Worm (Caenorhabditis elegans): Measurements from ENCODE around the gene F22E5.11.

The F22E5.11 gene

ce11 chrII:2638062-2638461 is 6.3 kb downstream of the F22E5.11 start, which contains the start of gene F22E5.9:
F22E5.9 (plus strand) TSS chrII:2638388.
- TF ChIP-seq ham-2 (GFP tag; optimal IDR thresholded peaks at IDR 0.05): no peak
- no peak for TF ChIP-seq elt-1 (tag; optimal IDR thresholded peaks at IDR 0.05; ENCODE audit: borderline replicate concordance, insufficient read depth)
- TF ChIP-seq flh-1 (GFP tag; optimal IDR thresholded peaks at IDR 0.05): no peak
- no peak for TF ChIP-seq nhr-2 (tag; optimal IDR thresholded peaks at IDR 0.05)
- no peak for TF ChIP-seq sem-2 (GFP tag; optimal IDR thresholded peaks at IDR 0.05)
- no peak for TF ChIP-seq ztf-11 (tag; optimal IDR thresholded peaks at IDR 0.05)
- no peak for TF ChIP-seq sptf-1 (tag; optimal IDR thresholded peaks at IDR 0.05)
- TF ChIP-seq elt-3 (tag; optimal IDR thresholded peaks at IDR 0.05): no peak
- TF ChIP-seq lsy-2 (tag; optimal IDR thresholded peaks at IDR 0.05): no peak
- TF ChIP-seq nhr-237 (tag; optimal IDR thresholded peaks at IDR 0.05): no peak
- TF ChIP-seq unc-120 (tag; optimal IDR thresholded peaks at IDR 0.05; ENCODE audit: poor library complexity, severe bottlenecking): no peak
- no peak for TF ChIP-seq nhr-76 (tag; optimal IDR thresholded peaks at IDR 0.05)
- no peak for TF ChIP-seq drap-1 (GFP tag; optimal IDR thresholded peaks at IDR 0.05)
- no peak for TF ChIP-seq pha-4 (tag; optimal IDR thresholded peaks at IDR 0.05)
- TF ChIP-seq ceh-83 (GFP tag; optimal IDR thresholded peaks at IDR 0.05): no peak
- TF ChIP-seq nhr-28 (tag; optimal IDR thresholded peaks at IDR 0.05): no peak
- TF ChIP-seq lin-13 (tag; optimal IDR thresholded peaks at IDR 0.05): no peak

ce11 chrII:2637359-2637758 is 7.0 kb downstream of the F22E5.11 start, which contains the start of gene F22E5.21:
F22E5.21 (minus strand) TSS chrII:2637459.
- TF ChIP-seq nhr-76 (tag; optimal IDR thresholded peaks at IDR 0.05): no peak
- TF ChIP-seq snpc-4 (tag; optimal IDR thresholded peaks at IDR 0.05): no peak

- TF ChIP-seq ztf-11 (tag; optimal IDR thresholded peaks at IDR 0.05): no peak
- no peak for TF ChIP-seq elt-3 (tag; optimal IDR thresholded peaks at IDR 0.05)
- TF ChIP-seq unc-39 (tag; optimal IDR thresholded peaks at IDR 0.05): no peak
- TF ChIP-seq bed-3 (GFP tag; optimal IDR thresholded peaks at IDR 0.05): no peak
- TF ChIP-seq unc-62 (GFP tag; optimal IDR thresholded peaks at IDR 0.05): no peak
- no peak for TF ChIP-seq ham-2 (GFP tag; optimal IDR thresholded peaks at IDR 0.05)
Measured at ce11 chrII:2631169-2631568, 13.2 kb downstream of the F22E5.11 start, which contains the start of gene D2062.1. D2062.1 (plus strand) TSS chrII:2631469.

ce11 chrII:2629270-2629669 is 15.1 kb downstream of the F22E5.11 start, which contains the start of gene sri-37:
sri-37 (plus strand) TSS chrII:2629570.
- TF ChIP-seq unc-120 (tag; optimal IDR thresholded peaks at IDR 0.05; ENCODE audit: poor library complexity, severe bottlenecking) (no peak), lin-13 (tag; optimal IDR thresholded peaks at IDR 0.05) (no peak), drap-1 (GFP tag; optimal IDR thresholded peaks at IDR 0.05) (no peak), cnd-1 (tag; optimal IDR thresholded peaks at IDR 0.05) (no peak), mep-1 (tag; optimal IDR thresholded peaks at IDR 0.05) (no peak), ztf-11 (tag; optimal IDR thresholded peaks at IDR 0.05) (no peak), pha-4 (tag; optimal IDR thresholded peaks at IDR 0.05) (no peak), lin-32 (GFP tag; optimal IDR thresholded peaks at IDR 0.05) (no peak), flh-1 (GFP tag; optimal IDR thresholded peaks at IDR 0.05) (no peak), tbx-8 (GFP tag; optimal IDR thresholded peaks at IDR 0.05) (no peak), elt-1 (tag; optimal IDR thresholded peaks at IDR 0.05; ENCODE audit: borderline replicate concordance, insufficient read depth) (no peak), M03D4.4 (tag; optimal IDR thresholded peaks at IDR 0.05) (no peak), sem-2 (GFP tag; optimal IDR thresholded peaks at IDR 0.05) (no peak), unc-39 (tag; optimal IDR thresholded peaks at IDR 0.05) (no peak), unc-62 (GFP tag; optimal IDR thresholded peaks at IDR 0.05) (no peak), blmp-1 (tag; optimal IDR thresholded peaks at IDR 0.05) (no peak), sptf-1 (tag; optimal IDR thresholded peaks at IDR 0.05) (no peak), nhr-2 (tag; optimal IDR thresholded peaks at IDR 0.05) (no peak), mab-5 (tag; optimal IDR thresholded peaks at IDR 0.05) (no peak), bed-3 (GFP tag; optimal IDR thresholded peaks at IDR 0.05) (no peak)

ce11 chrII:2628401-2628800 is 16.0 kb downstream of the F22E5.11 start:
- TF ChIP-seq unc-120 (tag; optimal IDR thresholded peaks at IDR 0.05; ENCODE audit: poor library complexity, severe bottlenecking) (no peak), flh-1 (GFP tag; optimal IDR thresholded peaks at IDR 0.05) (no peak), mep-1 (tag; optimal IDR thresholded peaks at IDR 0.05) (no peak), lin-32 (GFP tag; optimal IDR thresholded peaks at IDR 0.05) (no peak), blmp-1 (tag; optimal IDR thresholded peaks at IDR 0.05) (no peak), drap-1 (GFP tag; optimal IDR thresholded peaks at IDR 0.05) (no peak), elt-3 (tag; optimal IDR thresholded peaks at IDR 0.05) (no peak), nhr-12 (tag; optimal IDR thresholded peaks at IDR 0.05) (no peak), ceh-39 (tag; optimal IDR thresholded peaks at IDR 0.05) (no peak), ham-2 (GFP tag; optimal IDR thresholded peaks at IDR 0.05) (no peak), ces-1 (GFP tag; optimal IDR thresholded peaks at IDR 0.05) (no peak)
